Worm (Caenorhabditis elegans): ENCODE data around the gene F41H10.4.

- no peak for TF ChIP-seq pha-4 (tag; optimal IDR thresholded peaks at IDR 0.05)
- TF ChIP-seq nhr-28 (tag; optimal IDR thresholded peaks at IDR 0.05) = no peak
- TF ChIP-seq unc-62 (GFP tag; optimal IDR thresholded peaks at IDR 0.05) = no peak
- TF ChIP-seq aly-2 (tag; optimal IDR thresholded peaks at IDR 0.05) = no peak
- no peak for TF ChIP-seq nhr-23 (tag; optimal IDR thresholded peaks at IDR 0.05)
- no peak for TF ChIP-seq fkh-2 (tag; optimal IDR thresholded peaks at IDR 0.05)
- TF ChIP-seq lin-39 (tag; optimal IDR thresholded peaks at IDR 0.05) = no peak
- no peak for TF ChIP-seq sea-2 (GFP tag; optimal IDR thresholded peaks at IDR 0.05)
- no peak for TF ChIP-seq nhr-43 (tag; optimal IDR thresholded peaks at IDR 0.05; ENCODE audit: poor library complexity, severe bottlenecking)
- no peak for TF ChIP-seq ceh-82 (tag; optimal IDR thresholded peaks at IDR 0.05)
- TF ChIP-seq nhr-11 (tag; optimal IDR thresholded peaks at IDR 0.05) = no peak
- TF ChIP-seq nhr-25 (tag; optimal IDR thresholded peaks at IDR 0.05) = no peak
- TF ChIP-seq pqm-1 (tag; optimal IDR thresholded peaks at IDR 0.05) = no peak
Measured at ce11 chrIV:5411120-5411519, 46.8 kb downstream of the F41H10.4 start, which contains the start of gene ZK616.65.
